Worm (Caenorhabditis elegans) whole organism, L3 larva: Measurements from ENCODE around the gene eat-4.

Experiments
- R02D3.7 ChIP-seq: fragments of 150-350 bp; optimal IDR thresholded peaks from 2 replicates; lab custom pipeline; 2014; ENCODE audit warnings: missing biosample characterization, missing genetic modification characterization
- ZK546.5 ChIP-seq: sonication (generic microtip); optimal IDR thresholded peaks from 2 replicates; lab custom pipeline; 2017; ENCODE audit warnings: missing biosample characterization, missing genetic modification characterization
- aly-2 ChIP-seq: fragments of 150-350 bp; optimal IDR thresholded peaks from 2 replicates; lab custom pipeline; 2014; ENCODE audit warnings: missing biosample characterization, missing genetic modification characterization
- ama-1 ChIP-seq: fragments of 150-350 bp; optimal IDR thresholded peaks from 2 replicates; lab custom pipeline; 2018
- ceh-16 ChIP-seq: sonication (generic microtip); optimal IDR thresholded peaks from 2 replicates; lab custom pipeline; 2017; ENCODE audit warnings: missing biosample characterization, missing genetic modification characterization
- ceh-28 ChIP-seq: fragments of 150-350 bp; optimal IDR thresholded peaks from 2 replicates; lab custom pipeline; 2014; ENCODE audit warnings: missing biosample characterization, missing genetic modification reagents, missing genetic modification characterization
- ceh-82 ChIP-seq: fragments of 150-350 bp; optimal IDR thresholded peaks from 2 replicates; lab custom pipeline; 2014; ENCODE audit warnings: missing biosample characterization, missing genetic modification characterization
- ceh-9 ChIP-seq: sonication (generic microtip); optimal IDR thresholded peaks from 2 replicates; lab custom pipeline; 2018; ENCODE audit warnings: missing biosample characterization, missing genetic modification characterization
- daf-12 ChIP-seq: fragments of 150-350 bp; optimal IDR thresholded peaks from 2 replicates; lab custom pipeline; 2014; ENCODE audit warnings: missing biosample characterization, missing genetic modification reagents, missing genetic modification characterization
- egl-5 ChIP-seq: fragments of 150-350 bp; optimal IDR thresholded peaks from 2 replicates; lab custom pipeline; 2017; ENCODE audit warnings: missing biosample characterization, missing genetic modification reagents, missing genetic modification characterization, inconsistent platforms
- eor-1 ChIP-seq, 2 experiments: fragments of 150-350 bp; optimal IDR thresholded peaks; 2 replicates each; lab custom pipeline; 2014 to 2018; ENCODE audit warnings: missing biosample characterization in 2 of 2, missing genetic modification characterization in 2 of 2
- fkh-10 ChIP-seq: sonication (generic microtip); optimal IDR thresholded peaks from 2 replicates; lab custom pipeline; 2017; ENCODE audit warnings: missing biosample characterization, missing genetic modification reagents, missing genetic modification characterization
- fkh-2 ChIP-seq: fragments of 150-350 bp; optimal IDR thresholded peaks from 2 replicates; lab custom pipeline; 2014; ENCODE audit warnings: missing biosample characterization, missing genetic modification reagents, missing genetic modification characterization
- fos-1 ChIP-seq: fragments of 150-350 bp; optimal IDR thresholded peaks from 2 replicates; lab custom pipeline; 2014; ENCODE audit warnings: missing biosample characterization, missing genetic modification characterization
- hmg-11 ChIP-seq: sonication (generic microtip); optimal IDR thresholded peaks from 2 replicates; lab custom pipeline; 2016; ENCODE audit warnings: missing genetic modification characterization, missing compliant biosample characterization
- lin-15B ChIP-seq: fragments of 150-350 bp; optimal IDR thresholded peaks from 2 replicates; lab custom pipeline; 2014; ENCODE audit warnings: missing biosample characterization, missing genetic modification characterization
- lsy-12 ChIP-seq: sonication (generic microtip); optimal IDR thresholded peaks from 2 replicates; lab custom pipeline; 2016; ENCODE audit warnings: mild to moderate bottlenecking, missing genetic modification characterization, missing compliant biosample characterization
- mdl-1 ChIP-seq: fragments of 150-350 bp; optimal IDR thresholded peaks from 2 replicates; lab custom pipeline; 2014; ENCODE audit warnings: missing biosample characterization, missing genetic modification characterization
- mml-1 ChIP-seq: fragments of 150-350 bp; sonication (generic microtip); optimal IDR thresholded peaks from 3 replicates; lab custom pipeline; 2014; ENCODE audit warnings: missing biosample characterization, missing genetic modification characterization
- nfya-1 ChIP-seq: sonication (generic microtip); optimal IDR thresholded peaks from 2 replicates; lab custom pipeline; 2017; ENCODE audit warnings: missing genetic modification characterization, mild to moderate bottlenecking, missing compliant biosample characterization, antibody characterized with exemption, moderate library complexity; ENCODE audit not compliant: insufficient read depth
- nhr-11 ChIP-seq: fragments of 150-350 bp; optimal IDR thresholded peaks from 2 replicates; lab custom pipeline; 2014; ENCODE audit warnings: missing biosample characterization, missing genetic modification characterization
- nhr-12 ChIP-seq: fragments of 150-350 bp; optimal IDR thresholded peaks from 2 replicates; lab custom pipeline; 2014; ENCODE audit warnings: missing biosample characterization, missing genetic modification characterization
- nhr-23 ChIP-seq: fragments of 150-350 bp; optimal IDR thresholded peaks from 2 replicates; lab custom pipeline; 2014; ENCODE audit warnings: missing biosample characterization, missing genetic modification reagents, missing genetic modification characterization
- nhr-237 ChIP-seq: fragments of 150-350 bp; optimal IDR thresholded peaks from 2 replicates; lab custom pipeline; 2014; ENCODE audit warnings: missing biosample characterization, missing genetic modification characterization
- nhr-25 ChIP-seq: sonication (generic microtip); optimal IDR thresholded peaks from 2 replicates; lab custom pipeline; 2017; ENCODE audit warnings: missing biosample characterization, missing genetic modification characterization
- nhr-28 ChIP-seq: fragments of 150-350 bp; optimal IDR thresholded peaks from 2 replicates; lab custom pipeline; 2014; ENCODE audit warnings: missing biosample characterization, missing genetic modification characterization
- nhr-77 ChIP-seq: fragments of 150-350 bp; optimal IDR thresholded peaks from 2 replicates; lab custom pipeline; 2014; ENCODE audit warnings: missing biosample characterization, missing genetic modification characterization
- pha-4 ChIP-seq: fragments of 150-350 bp; optimal IDR thresholded peaks from 2 replicates; lab custom pipeline; 2014; ENCODE audit warnings: missing biosample characterization, missing genetic modification reagents, missing genetic modification characterization
- pqm-1 ChIP-seq: fragments of 150-350 bp; optimal IDR thresholded peaks from 2 replicates; lab custom pipeline; 2017; ENCODE audit warnings: missing biosample characterization, missing genetic modification characterization, inconsistent platforms
- sea-2 ChIP-seq: fragments of 150-350 bp; sonication (generic microtip); optimal IDR thresholded peaks from 4 replicates; lab custom pipeline; 2014; ENCODE audit warnings: missing biosample characterization, missing genetic modification reagents, missing genetic modification characterization
- skn-1 ChIP-seq: fragments of 150-350 bp; optimal IDR thresholded peaks from 2 replicates; lab custom pipeline; 2014; ENCODE audit warnings: missing biosample characterization, missing genetic modification characterization
- snpc-4 ChIP-seq: fragments of 150-350 bp; optimal IDR thresholded peaks from 2 replicates; lab custom pipeline; 2014; ENCODE audit warnings: missing biosample characterization, missing genetic modification characterization
- tbx-2 ChIP-seq: sonication (generic microtip); optimal IDR thresholded peaks from 2 replicates; lab custom pipeline; 2016; ENCODE audit warnings: mild to moderate bottlenecking, missing genetic modification characterization, missing compliant biosample characterization
- unc-39 ChIP-seq: sonication (generic microtip); optimal IDR thresholded peaks from 4 replicates; lab custom pipeline; 2017; ENCODE audit warnings: missing biosample characterization, missing genetic modification characterization
- zag-1 ChIP-seq: fragments of 150-350 bp; optimal IDR thresholded peaks from 2 replicates; lab custom pipeline; 2014; ENCODE audit warnings: missing biosample characterization, missing genetic modification characterization
- ztf-4 ChIP-seq: fragments of 150-350 bp; optimal IDR thresholded peaks from 2 replicates; lab custom pipeline; 2014; ENCODE audit warnings: missing biosample characterization, missing genetic modification characterization

Gene eat-4

DNA sequence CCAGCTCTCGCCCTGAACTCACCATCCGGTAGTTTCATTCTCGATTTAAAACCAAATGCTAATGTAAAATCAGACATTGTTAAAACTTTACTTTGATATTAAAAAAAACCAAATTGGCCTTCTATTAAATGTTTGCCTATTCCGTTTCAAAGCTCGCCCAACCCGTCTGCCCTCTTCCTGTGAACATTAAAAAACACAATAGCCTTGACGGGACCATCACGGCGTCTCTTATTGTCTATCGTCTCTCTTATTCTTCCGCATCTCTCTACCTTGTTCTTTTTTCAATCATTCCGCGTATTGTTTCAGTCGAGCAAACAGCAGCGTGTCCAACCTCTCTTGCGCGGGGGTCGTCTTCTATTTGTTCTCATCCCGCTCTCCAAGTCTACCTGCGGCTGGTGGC, 22.0 kb upstream of the eat-4 start, which contains the start of gene ZK512.1:
TSS of gene ZK512.1 (plus strand) at position 301 of the 400 bp plus-strand sequence.
- TF ChIP-seq ceh-82 (tag; lab: Kevin White, UChicago) (no peak), ceh-28 (tag; lab: Kevin White, UChicago) (no peak), nhr-237 (tag; lab: Kevin White, UChicago) (no peak), fos-1 (tag; lab: Kevin White, UChicago) (no peak), skn-1 (tag; lab: Kevin White, UChicago) (no peak), snpc-4 (tag; lab: Kevin White, UChicago) (no peak), pha-4 (no peak), fkh-10 (no peak), daf-12 (tag; lab: Kevin White, UChicago) (no peak), lsy-12 (tag; lab: Kevin White, UChicago) (no peak), nhr-28 (tag; lab: Kevin White, UChicago) (no peak), aly-2 (no peak), ama-1 (lab: Kevin White, UChicago) (no peak), sea-2 (GFP tag; lab: Kevin White, UChicago) (no peak)

DNA sequence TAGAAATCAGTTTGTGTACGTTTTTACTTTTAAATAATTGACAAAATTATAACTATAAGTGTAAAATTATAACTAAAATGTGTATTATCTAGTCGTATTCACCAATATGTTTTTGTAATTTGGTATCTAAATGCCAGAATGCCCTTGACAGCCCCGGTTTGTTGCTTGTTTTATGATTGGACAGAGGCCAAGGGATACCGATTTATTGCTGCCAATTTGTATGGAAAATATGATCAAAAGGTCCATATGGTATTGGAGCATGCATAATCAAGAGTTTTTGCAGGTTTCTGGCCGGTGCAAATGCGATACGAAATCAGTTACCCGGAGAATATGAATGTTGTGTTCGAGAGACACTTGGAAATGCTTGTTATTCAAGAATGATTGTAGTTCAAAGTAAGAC, 20.9 kb upstream of the eat-4 start:
- TF ChIP-seq mdl-1 (no peak), eor-1 (tag; optimal IDR thresholded peaks at IDR 0.05; lab: Kevin White, UChicago) (no peak), unc-39 (tag; lab: Kevin White, UChicago) (no peak), hmg-11 (tag; lab: Kevin White, UChicago) (no peak), R02D3.7 (tag; lab: Kevin White, UChicago) (no peak), nhr-12 (tag; lab: Kevin White, UChicago) (no peak), nhr-237 (tag; lab: Kevin White, UChicago) (no peak), ZK546.5 (tag; lab: Kevin White, UChicago) (no peak), pqm-1 (no peak), nhr-77 (no peak), nhr-23 (no peak), mml-1 (tag; lab: Kevin White, UChicago) (no peak), nhr-25 (tag; lab: Kevin White, UChicago) (no peak)
- TF ChIP-seq, all 47 proteins: peak for 0

DNA sequence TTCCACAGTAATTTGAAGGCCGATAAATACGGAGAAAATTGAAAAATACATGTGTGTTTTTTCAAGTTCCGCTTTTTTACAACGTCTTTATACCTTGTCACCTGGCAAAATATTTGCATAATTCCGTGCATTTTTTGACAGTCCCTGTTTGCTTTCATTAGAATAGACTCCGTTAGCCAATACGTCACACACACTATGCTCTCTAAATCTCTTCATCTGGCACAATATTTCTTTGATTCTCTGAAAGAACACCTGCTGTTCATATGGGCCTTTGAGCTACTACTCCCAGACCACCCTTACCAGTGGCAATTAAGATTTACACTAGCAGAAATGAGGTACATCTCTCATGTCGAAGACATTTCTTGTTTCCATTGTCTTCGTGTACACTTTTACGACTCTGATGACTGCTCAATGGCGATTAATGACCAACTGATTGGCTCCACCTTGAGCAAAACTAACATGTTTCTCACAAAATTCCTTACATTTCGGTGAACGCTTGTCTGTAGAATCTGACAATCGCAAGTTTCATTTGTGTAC, 18.3 kb upstream of the eat-4 start, which contains the start of gene grl-11:
TSS of gene grl-11 (minus strand) at position 51 of the 537 bp plus-strand sequence.
- TF ChIP-seq ama-1 (lab: Kevin White, UChicago), result no peak
- no peak for TF ChIP-seq ztf-4 (tag; lab: Kevin White, UChicago)
- TF ChIP-seq R02D3.7 (tag; lab: Kevin White, UChicago), result no peak
- TF ChIP-seq skn-1 (tag; lab: Kevin White, UChicago), result no peak
- TF ChIP-seq tbx-2 (tag; lab: Kevin White, UChicago), result no peak
- TF ChIP-seq nhr-77, result no peak
- no peak for TF ChIP-seq egl-5 (tag; lab: Kevin White, UChicago)
- no peak for TF ChIP-seq zag-1 (tag; lab: Kevin White, UChicago)
- TF ChIP-seq daf-12 (tag; lab: Kevin White, UChicago), result no peak
- TF ChIP-seq ceh-16 (tag; lab: Kevin White, UChicago), result no peak
- TF ChIP-seq nhr-23, result no peak
- TF ChIP-seq lin-15B, result no peak
- no peak for TF ChIP-seq fkh-2 (tag; lab: Kevin White, UChicago)
- TF ChIP-seq eor-1 (tag; optimal IDR thresholded peaks at IDR 0.05; lab: Kevin White, UChicago), result no peak
- no peak for TF ChIP-seq nhr-25 (tag; lab: Kevin White, UChicago)
- no peak for TF ChIP-seq pha-4
- TF ChIP-seq ceh-9 (tag; lab: Kevin White, UChicago), result no peak
- TF ChIP-seq nhr-11 (tag; lab: Kevin White, UChicago), result no peak

DNA sequence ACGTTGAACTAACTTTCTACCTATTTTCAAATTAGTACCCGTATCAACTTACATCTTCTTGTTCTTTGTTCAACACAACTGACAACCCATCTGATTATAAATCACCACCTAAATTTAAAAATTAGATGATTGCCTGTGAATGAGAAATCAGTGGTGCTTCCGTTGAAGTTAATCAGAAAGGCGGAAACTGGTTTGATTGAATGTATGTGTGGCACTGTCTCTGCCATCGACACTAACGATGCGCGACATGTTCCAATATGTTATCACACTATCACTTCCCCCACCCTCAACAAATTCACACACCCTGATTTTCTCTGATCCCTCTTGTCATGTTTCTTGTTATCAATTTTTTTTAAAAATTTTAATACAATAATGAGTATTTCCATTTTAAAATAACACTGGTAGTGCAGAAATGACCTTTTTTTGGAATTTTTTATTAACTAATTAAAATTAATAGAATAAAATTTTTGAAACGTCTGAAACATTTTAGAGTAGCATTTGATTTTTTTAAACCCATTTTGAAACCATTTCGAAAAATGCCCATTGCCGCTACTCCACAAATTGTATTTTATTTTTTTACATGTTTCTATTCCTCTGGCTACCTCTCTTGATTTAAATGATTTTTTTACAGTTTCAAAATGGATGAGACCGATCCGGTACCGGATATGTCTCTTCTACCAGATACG, 17.6 kb upstream of the eat-4 start, which contains the start of gene ced-11:
TSS of gene ced-11 (plus strand) at position 636 of the 686 bp plus-strand sequence.
- no peak for TF ChIP-seq nfya-1 (tag; lab: Kevin White, UChicago)
- no peak for TF ChIP-seq ceh-28 (tag; lab: Kevin White, UChicago)
- TF ChIP-seq daf-12 (tag; lab: Kevin White, UChicago), result no peak
- TF ChIP-seq aly-2, result no peak
- no peak for TF ChIP-seq nhr-11 (tag; lab: Kevin White, UChicago)
- TF ChIP-seq unc-39 (tag; lab: Kevin White, UChicago), result no peak
- TF ChIP-seq ama-1 (lab: Kevin White, UChicago), result no peak
- no peak for TF ChIP-seq nhr-25 (tag; lab: Kevin White, UChicago)
- TF ChIP-seq skn-1 (tag; lab: Kevin White, UChicago), result no peak
- TF ChIP-seq nhr-77, result no peak
- TF ChIP-seq, all 47 proteins: peak for 0
